Worm (Caenorhabditis elegans) whole organism, L2 larva: ENCODE data around the gene nhr-260.

Experiments
- C34F6.9 ChIP-seq: fragments of 150-350 bp; optimal IDR thresholded peaks from 2 replicates; lab custom pipeline; 2014; ENCODE audit warnings: missing biosample characterization, missing genetic modification characterization
- F13H6.1 ChIP-seq: sonication (generic microtip); optimal IDR thresholded peaks from 2 replicates; lab custom pipeline; 2016; ENCODE audit warnings: missing genetic modification characterization, missing compliant biosample characterization
- R02D3.7 ChIP-seq: fragments of 150-350 bp; optimal IDR thresholded peaks from 2 replicates; lab custom pipeline; 2014; ENCODE audit warnings: missing biosample characterization, missing genetic modification characterization
- Y55F3AM.14 ChIP-seq: fragments of 200-800 bp; sonication (Bioruptor generic); optimal IDR thresholded peaks from 2 replicates; lab custom pipeline; 2018; ENCODE audit warnings: mild to moderate bottlenecking, missing genetic modification characterization, missing compliant biosample characterization
- ZK546.5 ChIP-seq: sonication (generic microtip); optimal IDR thresholded peaks from 2 replicates; lab custom pipeline; 2017; ENCODE audit warnings: missing biosample characterization, missing genetic modification characterization
- alr-1 ChIP-seq: fragments of 150-350 bp; optimal IDR thresholded peaks from 2 replicates; lab custom pipeline; 2014; ENCODE audit warnings: missing biosample characterization, missing genetic modification characterization
- aly-2 ChIP-seq: fragments of 150-350 bp; optimal IDR thresholded peaks from 2 replicates; lab custom pipeline; 2014; ENCODE audit warnings: missing biosample characterization, missing genetic modification characterization
- ama-1 ChIP-seq: fragments of 150-350 bp; optimal IDR thresholded peaks from 2 replicates; lab custom pipeline; 2018; ENCODE audit warnings: inconsistent platforms
- blmp-1 ChIP-seq: sonication (generic microtip); optimal IDR thresholded peaks from 2 replicates; lab custom pipeline; 2017; ENCODE audit warnings: missing genetic modification characterization, mild to moderate bottlenecking, missing compliant biosample characterization, antibody characterized with exemption, moderate library complexity; ENCODE audit not compliant: insufficient read depth
- ceh-16 ChIP-seq: fragments of 150-350 bp; optimal IDR thresholded peaks from 2 replicates; lab custom pipeline; 2014; ENCODE audit warnings: missing biosample characterization, missing genetic modification characterization
- ceh-82 ChIP-seq: fragments of 150-350 bp; optimal IDR thresholded peaks from 2 replicates; lab custom pipeline; 2014; ENCODE audit warnings: missing biosample characterization, missing genetic modification characterization
- crh-2 ChIP-seq: sonication (generic microtip); optimal IDR thresholded peaks from 2 replicates; lab custom pipeline; 2017; ENCODE audit warnings: missing biosample characterization, missing genetic modification characterization
- dmd-4 ChIP-seq: sonication (generic microtip); optimal IDR thresholded peaks from 2 replicates; lab custom pipeline; 2017; ENCODE audit warnings: missing biosample characterization, missing genetic modification characterization
- egl-27 ChIP-seq: sonication (generic microtip); optimal IDR thresholded peaks from 3 replicates; lab custom pipeline; 2017; ENCODE audit warnings: missing biosample characterization, missing genetic modification reagents, missing genetic modification characterization
- elt-1 ChIP-seq: fragments of 150-350 bp; optimal IDR thresholded peaks from 2 replicates; lab custom pipeline; 2014; ENCODE audit warnings: missing biosample characterization, missing genetic modification characterization
- elt-3 ChIP-seq: sonication (generic microtip); optimal IDR thresholded peaks from 2 replicates; lab custom pipeline; 2017; ENCODE audit warnings: missing biosample characterization, missing genetic modification characterization
- fos-1 ChIP-seq: fragments of 150-350 bp; optimal IDR thresholded peaks from 2 replicates; lab custom pipeline; 2014; ENCODE audit warnings: missing biosample characterization, missing genetic modification characterization
- gmeb-1 ChIP-seq: fragments of 150-350 bp; optimal IDR thresholded peaks from 2 replicates; lab custom pipeline; 2014; ENCODE audit warnings: missing biosample characterization, missing genetic modification characterization
- lin-11 ChIP-seq: fragments of 150-350 bp; sonication (generic microtip); optimal IDR thresholded peaks from 2 replicates; lab custom pipeline; 2014; ENCODE audit warnings: missing biosample characterization, missing genetic modification characterization, inconsistent platforms, mixed read lengths
- lin-13 ChIP-seq: fragments of 150-350 bp; optimal IDR thresholded peaks from 2 replicates; lab custom pipeline; 2014; ENCODE audit warnings: missing biosample characterization, missing genetic modification reagents, missing genetic modification characterization
- lin-39 ChIP-seq: fragments of 150-350 bp; optimal IDR thresholded peaks from 2 replicates; lab custom pipeline; 2014; ENCODE audit warnings: missing biosample characterization, missing genetic modification reagents, missing genetic modification characterization
- lsy-2 ChIP-seq, 2 experiments: fragments of 150-350 bp in 1 of 2; sonication (generic microtip) in 1 of 2; optimal IDR thresholded peaks; 2 replicates each; lab custom pipeline; 2014 to 2017; ENCODE audit warnings: missing biosample characterization in 2 of 2, missing genetic modification characterization in 2 of 2
- mab-5 ChIP-seq: fragments of 150-350 bp; optimal IDR thresholded peaks from 2 replicates; lab custom pipeline; 2014; ENCODE audit warnings: missing biosample characterization, missing genetic modification characterization
- mbf-1 ChIP-seq: sonication (generic microtip); optimal IDR thresholded peaks from 2 replicates; lab custom pipeline; 2017; ENCODE audit warnings: missing biosample characterization, missing genetic modification characterization
- mdl-1 ChIP-seq, 2 experiments: fragments of 150-350 bp in 1 of 2; sonication (generic microtip) in 1 of 2; optimal IDR thresholded peaks; 2 replicates each; lab custom pipeline; 2017; ENCODE audit warnings: missing biosample characterization in 2 of 2, missing genetic modification characterization in 2 of 2
- nhr-10 ChIP-seq: sonication (generic microtip); optimal IDR thresholded peaks from 2 replicates; lab custom pipeline; 2017; ENCODE audit warnings: missing biosample characterization, missing genetic modification characterization
- nhr-11 ChIP-seq: fragments of 150-350 bp; optimal IDR thresholded peaks from 2 replicates; lab custom pipeline; 2014; ENCODE audit warnings: missing biosample characterization, missing genetic modification characterization
- nhr-12 ChIP-seq: fragments of 150-350 bp; optimal IDR thresholded peaks from 2 replicates; lab custom pipeline; 2014; ENCODE audit warnings: missing biosample characterization, missing genetic modification characterization
- nhr-129 ChIP-seq: fragments of 150-350 bp; optimal IDR thresholded peaks from 2 replicates; lab custom pipeline; 2014; ENCODE audit warnings: missing biosample characterization, missing genetic modification characterization
- nhr-21 ChIP-seq: fragments of 150-350 bp; optimal IDR thresholded peaks from 2 replicates; lab custom pipeline; 2014; ENCODE audit warnings: missing biosample characterization, missing genetic modification characterization
- nhr-23 ChIP-seq: fragments of 150-350 bp; optimal IDR thresholded peaks from 2 replicates; lab custom pipeline; 2014; ENCODE audit warnings: missing biosample characterization, missing genetic modification reagents, missing genetic modification characterization
- nhr-25 ChIP-seq: fragments of 150-350 bp; sonication (generic microtip); optimal IDR thresholded peaks from 3 replicates; lab custom pipeline; 2014; ENCODE audit warnings: missing biosample characterization, missing genetic modification characterization
- nhr-6 ChIP-seq: fragments of 150-350 bp; optimal IDR thresholded peaks from 2 replicates; lab custom pipeline; 2014; ENCODE audit warnings: missing biosample characterization, missing genetic modification characterization
- nhr-77 ChIP-seq: fragments of 150-350 bp; optimal IDR thresholded peaks from 2 replicates; lab custom pipeline; 2014; ENCODE audit warnings: missing biosample characterization, missing genetic modification characterization
- peb-1 ChIP-seq: fragments of 150-350 bp; optimal IDR thresholded peaks from 2 replicates; lab custom pipeline; 2014; ENCODE audit warnings: missing biosample characterization, missing genetic modification characterization
- sem-4 ChIP-seq: fragments of 150-350 bp; optimal IDR thresholded peaks from 2 replicates; lab custom pipeline; 2014; ENCODE audit warnings: missing biosample characterization, missing genetic modification reagents, missing genetic modification characterization
- skn-1 ChIP-seq: sonication (generic microtip); optimal IDR thresholded peaks from 2 replicates; lab custom pipeline; 2017; ENCODE audit warnings: missing biosample characterization, missing genetic modification characterization
- sma-3 ChIP-seq: sonication (generic microtip); optimal IDR thresholded peaks from 2 replicates; lab custom pipeline; 2016; ENCODE audit warnings: missing genetic modification reagents, missing genetic modification characterization, missing compliant biosample characterization
- sma-9 ChIP-seq, 2 experiments: fragments of 150-350 bp in 1 of 2; sonication (generic microtip) in 1 of 2; optimal IDR thresholded peaks; 2 replicates each; lab custom pipeline; 2014 to 2016; ENCODE audit warnings: missing genetic modification characterization in 2 of 2, mild to moderate bottlenecking in 1 of 2, missing biosample characterization in 1 of 2, missing compliant biosample characterization in 1 of 2, missing genetic modification reagents in 1 of 2, moderate library complexity in 1 of 2
- unc-39 ChIP-seq: fragments of 150-350 bp; optimal IDR thresholded peaks from 2 replicates; lab custom pipeline; 2014; ENCODE audit warnings: missing biosample characterization, missing genetic modification characterization
- unc-55 ChIP-seq: fragments of 150-350 bp; sonication (generic microtip); optimal IDR thresholded peaks from 3 replicates; lab custom pipeline; 2014; ENCODE audit warnings: missing biosample characterization, missing genetic modification reagents, missing genetic modification characterization
- unc-62 ChIP-seq: fragments of 150-350 bp; optimal IDR thresholded peaks from 2 replicates; lab custom pipeline; 2014; ENCODE audit warnings: missing biosample characterization, missing genetic modification reagents, missing genetic modification characterization
- zag-1 ChIP-seq: fragments of 150-350 bp; optimal IDR thresholded peaks from 2 replicates; lab custom pipeline; 2014; ENCODE audit warnings: missing biosample characterization, missing genetic modification characterization
- ztf-1 ChIP-seq: fragments of 200-800 bp; sonication (Bioruptor generic); conservative IDR thresholded peaks from 2 replicates; pipeline ENCODE4 v1.3.6; 2022; ENCODE audit warnings: missing genetic modification characterization, missing compliant biosample characterization
- ztf-11 ChIP-seq: sonication (generic microtip); optimal IDR thresholded peaks from 2 replicates; lab custom pipeline; 2017; ENCODE audit warnings: missing biosample characterization, missing genetic modification characterization
- ztf-4 ChIP-seq: fragments of 150-350 bp; optimal IDR thresholded peaks from 2 replicates; lab custom pipeline; 2014; ENCODE audit warnings: missing biosample characterization, missing genetic modification characterization

nhr-260 gene

DNA sequence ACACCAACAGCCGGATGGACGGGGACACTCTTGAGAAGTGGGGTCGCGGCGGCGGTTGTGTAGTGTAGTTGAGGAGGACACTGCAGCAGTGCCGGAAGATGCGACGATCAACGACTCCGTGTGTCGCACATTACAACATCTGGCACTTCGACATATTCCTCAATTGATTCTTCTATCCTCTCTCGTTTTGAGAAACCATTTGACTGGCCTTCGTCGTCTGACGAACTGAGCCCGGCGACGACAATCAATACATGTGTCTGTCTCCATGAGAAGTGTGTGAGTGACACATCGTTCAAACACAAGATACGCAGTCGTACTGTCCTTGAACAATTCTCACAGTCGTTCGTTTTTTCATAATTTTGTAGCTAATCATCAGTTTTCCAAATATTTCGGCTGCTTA, 38.9 kb downstream of the nhr-260 start:
- TF ChIP-seq zag-1 (tag; lab: Kevin White, UChicago) (no peak), nhr-12 (tag; lab: Kevin White, UChicago) (no peak), mbf-1 (no peak), ztf-4 (no peak), aly-2 (tag; lab: Kevin White, UChicago) (no peak), fos-1 (peak; percentile 28), egl-27 (tag; lab: Kevin White, UChicago) (no peak), gmeb-1 (tag; lab: Kevin White, UChicago) (no peak), lin-11 (tag; lab: Kevin White, UChicago) (no peak), peb-1 (tag; lab: Kevin White, UChicago) (no peak), Y55F3AM.14 (no peak), nhr-11 (no peak), sem-4 (tag; lab: Kevin White, UChicago) (no peak), ztf-1 (no peak), lsy-2 (tag; optimal IDR thresholded peaks at IDR 0.05; lab: Kevin White, UChicago) (no peak), nhr-129 (tag; lab: Kevin White, UChicago) (peak; percentile 13)

DNA sequence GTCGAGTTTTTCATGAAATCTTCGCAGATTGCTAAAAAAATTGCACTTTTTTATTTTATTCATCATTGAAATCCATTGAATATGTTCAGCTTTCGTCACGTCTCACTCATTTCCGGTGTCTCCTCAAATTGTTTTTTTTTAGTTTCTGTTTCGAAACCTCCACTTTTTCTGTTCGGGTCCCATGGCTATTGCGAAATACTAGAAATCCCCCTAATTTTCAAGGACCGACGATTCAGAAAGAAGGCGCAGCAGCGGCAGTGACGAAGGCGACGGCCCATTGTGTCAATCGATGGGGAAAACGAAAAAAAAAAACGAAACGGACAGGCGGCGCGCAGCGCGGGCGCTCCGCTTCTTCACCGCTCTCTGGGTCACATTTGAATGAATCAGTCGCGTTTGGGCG, 39.5 kb downstream of the nhr-260 start:
- no peak for TF ChIP-seq unc-55 (GFP tag; lab: Kevin White, UChicago)
- peak; percentile 31 for TF ChIP-seq sma-9 (GFP tag; optimal IDR thresholded peaks at IDR 0.05; lab: Kevin White, UChicago)
- TF ChIP-seq sma-9 (tag; optimal IDR thresholded peaks at IDR 0.05; lab: Kevin White, UChicago) = no peak

DNA sequence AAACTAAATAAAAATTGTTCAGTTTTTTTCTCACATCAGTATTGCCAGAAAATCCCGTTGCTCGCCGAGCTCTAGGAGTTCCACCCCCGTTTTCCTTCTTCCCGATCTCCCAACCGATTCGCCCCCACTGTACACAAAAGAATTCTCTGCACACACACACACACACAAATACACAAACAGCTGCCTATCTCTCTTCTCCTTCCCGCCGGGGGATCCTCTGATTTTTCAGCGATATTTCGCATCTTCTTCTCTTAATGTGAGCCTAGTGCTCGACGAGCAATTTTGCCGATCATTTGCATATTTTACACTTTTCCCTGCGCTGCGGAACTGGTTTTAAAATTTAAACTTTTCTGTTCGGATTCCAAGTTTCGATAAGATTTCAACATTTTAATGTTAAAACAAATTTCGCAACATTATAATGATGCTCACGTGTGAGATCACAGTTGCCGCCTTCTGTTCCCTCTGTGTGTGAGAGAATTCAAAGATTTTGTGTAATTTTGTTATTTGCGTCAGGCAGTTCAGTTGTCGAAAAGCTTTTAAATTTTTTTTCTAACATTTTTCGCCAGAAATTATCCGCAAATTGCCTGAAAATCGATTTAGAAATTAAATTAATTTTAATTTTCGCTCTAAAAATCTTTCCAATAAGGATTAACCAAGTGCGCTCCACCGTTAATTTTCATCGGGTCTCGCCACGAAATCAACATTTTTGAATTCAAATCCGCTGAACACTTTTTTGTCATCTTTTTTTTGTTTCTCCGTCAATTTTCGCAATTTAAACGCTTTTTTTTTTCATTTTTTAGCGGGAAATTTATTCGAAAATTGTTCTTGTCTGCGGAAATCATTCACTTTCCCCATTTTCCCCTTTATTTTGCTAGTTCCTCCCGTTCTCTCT, 40.1 kb downstream of the nhr-260 start:
- TF ChIP-seq dmd-4 (tag; lab: Kevin White, UChicago) (no peak), nhr-77 (tag; lab: Kevin White, UChicago) (no peak), gmeb-1 (tag; lab: Kevin White, UChicago) (peak; percentile 91), lin-13 (GFP tag; lab: Kevin White, UChicago) (peak; percentile 87), crh-2 (tag; lab: Kevin White, UChicago) (peak; percentile 72), peb-1 (tag; lab: Kevin White, UChicago) (no peak), nhr-23 (tag; lab: Kevin White, UChicago) (no peak), mbf-1 (no peak), sma-3 (GFP tag; lab: Kevin White, UChicago) (peak; percentile 70), nhr-10 (tag; lab: Kevin White, UChicago) (no peak), C34F6.9 (tag; lab: Kevin White, UChicago) (peak; percentile 87), elt-3 (tag; lab: Kevin White, UChicago) (no peak), skn-1 (tag; lab: Kevin White, UChicago) (peak; percentile 86), ceh-82 (tag; lab: Kevin White, UChicago) (no peak), unc-62 (GFP tag; lab: Kevin White, UChicago) (no peak), nhr-11 (no peak), ceh-16 (tag; lab: Kevin White, UChicago) (no peak), R02D3.7 (tag; lab: Kevin White, UChicago) (no peak), nhr-12 (tag; lab: Kevin White, UChicago) (no peak), Y55F3AM.14 (no peak), unc-39 (no peak), nhr-21 (tag; lab: Kevin White, UChicago) (peak; percentile 58), ztf-1 (no peak), mdl-1 (tag; optimal IDR thresholded peaks at IDR 0.05; lab: Kevin White, UChicago) (peak in 1 of 2 experiments; percentile 10), nhr-6 (tag; lab: Kevin White, UChicago) (peak; percentile 50), blmp-1 (tag; lab: Kevin White, UChicago) (no peak), lin-39 (tag; lab: Kevin White, UChicago) (no peak), sem-4 (tag; lab: Kevin White, UChicago) (no peak), F13H6.1 (peak; percentile 44), mab-5 (tag; lab: Kevin White, UChicago) (peak; percentile 43), ztf-11 (no peak), lin-11 (tag; lab: Kevin White, UChicago) (peak; percentile 14), aly-2 (tag; lab: Kevin White, UChicago) (no peak), ZK546.5 (tag; lab: Kevin White, UChicago) (no peak), nhr-129 (tag; lab: Kevin White, UChicago) (peak; percentile 13), elt-1 (no peak), ama-1 (lab: Kevin White, UChicago) (no peak), alr-1 (tag; lab: Kevin White, UChicago) (no peak), nhr-25 (tag; lab: Kevin White, UChicago) (peak; percentile 74), zag-1 (tag; lab: Kevin White, UChicago) (peak; percentile 53), lsy-2 (tag; optimal IDR thresholded peaks at IDR 0.05; lab: Kevin White, UChicago) (peak in 1 of 2 experiments; percentile 82), sma-9 (GFP tag; optimal IDR thresholded peaks at IDR 0.05; lab: Kevin White, UChicago) (peak; percentile 25), sma-9 (tag; optimal IDR thresholded peaks at IDR 0.05; lab: Kevin White, UChicago) (no peak), egl-27 (tag; lab: Kevin White, UChicago) (no peak)
